4 fruit fly cellular contexts compared by ENCODE assay signal in genomic region chrX:13331814-13332701, dm6.
TF ChIP-seq lines count a peak whose summit lies in the region.

No protein-coding gene starts in this region.

TF ChIP-seq in whole organism, adult, 20 proteins besides CTCF, POLR2A, EP300 and RAD21 (continued from another document):
- TF ChIP-seq CG11617 (GFP tag; optimal IDR thresholded peaks at IDR 0.05; lab: Kevin White, UChicago) = peak; percentile 62
- TF ChIP-seq CG33017 (tag; optimal IDR thresholded peaks at IDR 0.05; lab: Kevin White, UChicago) = peak; percentile 73

TF ChIP-seq in whole organism, embryonic, 481 proteins besides CTCF, POLR2A, EP300 and RAD21 (continued from another document and continues in another):
- peak; percentile 11 for TF ChIP-seq CG12769 (tag; optimal IDR thresholded peaks at IDR 0.05; lab: Kevin White, UChicago)
- TF ChIP-seq Med (GFP tag; lab: Kevin White, UChicago) = peak; percentile 75
- no peak for TF ChIP-seq Camta (GFP tag; optimal IDR thresholded peaks at IDR 0.05; lab: Kevin White, UChicago)
- peak; percentile 50 for TF ChIP-seq exex (tag; optimal IDR thresholded peaks at IDR 0.05; lab: Kevin White, UChicago)
- TF ChIP-seq CG30403 (GFP tag; optimal IDR thresholded peaks at IDR 0.05; lab: Kevin White, UChicago) = no peak
- TF ChIP-seq CG12391 (tag; optimal IDR thresholded peaks at IDR 0.05; lab: Kevin White, UChicago) = peak; percentile 17
- no peak for TF ChIP-seq maf-S (GFP tag; optimal IDR thresholded peaks at IDR 0.05; lab: Kevin White, UChicago)
- TF ChIP-seq lilli (GFP tag; optimal IDR thresholded peaks at IDR 0.05; lab: Kevin White, UChicago) = peak; percentile 18
- no peak for TF ChIP-seq Usf (GFP tag; optimal IDR thresholded peaks at IDR 0.05; lab: Kevin White, UChicago)
- no peak for TF ChIP-seq Dfd (GFP tag; optimal IDR thresholded peaks at IDR 0.05; lab: Kevin White, UChicago)
- peak; percentile 11 to 25 for TF ChIP-seq bsh (GFP tag; optimal IDR thresholded peaks at IDR 0.05; lab: Kevin White, UChicago)
- no peak for TF ChIP-seq CG2199 (GFP tag; IDR thresholded peaks at IDR 0.05; lab: Robert Waterston, UW)
- peak; percentile 29; the same call in 1 of the 3 replicates for TF ChIP-seq B-H1 (GFP tag; IDR thresholded peaks at IDR 0.05; lab: Robert Waterston, UW)
- peak; percentile 29; the same call in 2 of the 3 replicates for TF ChIP-seq row (GFP tag; IDR thresholded peaks at IDR 0.05; lab: Robert Waterston, UW)
- TF ChIP-seq CG6683 (GFP tag; optimal IDR thresholded peaks at IDR 0.05; lab: Kevin White, UChicago) = no peak
- no peak for TF ChIP-seq Deaf1 (tag; optimal IDR thresholded peaks at IDR 0.05; lab: Kevin White, UChicago)
- no peak for TF ChIP-seq Atf-2 (GFP tag; optimal IDR thresholded peaks at IDR 0.05; lab: Kevin White, UChicago)
- no peak for TF ChIP-seq CG10654 (GFP tag; optimal IDR thresholded peaks at IDR 0.05; lab: Kevin White, UChicago)
- TF ChIP-seq CG8290 (GFP tag; optimal IDR thresholded peaks at IDR 0.05; lab: Kevin White, UChicago) = peak; percentile 5
- peak in 1 of 2 experiments; percentile 70 for TF ChIP-seq CG8290 (tag; optimal IDR thresholded peaks at IDR 0.05; lab: Kevin White, UChicago)
- TF ChIP-seq Hr51 (GFP tag; optimal IDR thresholded peaks at IDR 0.05; lab: Kevin White, UChicago) = peak in 1 of 2 experiments; percentile 33
- no peak for TF ChIP-seq CG13624 (GFP tag; optimal IDR thresholded peaks at IDR 0.05; lab: Kevin White, UChicago)
- TF ChIP-seq CG2678 (tag; optimal IDR thresholded peaks at IDR 0.05; lab: Kevin White, UChicago) = peak; percentile 27
- no peak for TF ChIP-seq CG17385 (GFP tag; optimal IDR thresholded peaks at IDR 0.05; lab: Kevin White, UChicago)
- TF ChIP-seq nmo (GFP tag; optimal IDR thresholded peaks at IDR 0.05; lab: Kevin White, UChicago) = no peak
- peak; percentile 35; the same call in 1 of the 2 replicates for TF ChIP-seq slbo (GFP tag; IDR thresholded peaks at IDR 0.05; lab: Robert Waterston, UW)
- TF ChIP-seq chinmo (GFP tag; IDR thresholded peaks at IDR 0.05; lab: Robert Waterston, UW; ENCODE audit: partially characterized antibody) = no peak
- peak; percentile 8 for TF ChIP-seq CG15269 (tag; optimal IDR thresholded peaks at IDR 0.05; lab: Kevin White, UChicago)
- peak; percentile 27; the same call in 1 of the 2 replicates for TF ChIP-seq Xrp1 (GFP tag; IDR thresholded peaks at IDR 0.05; lab: Robert Waterston, UW)
- TF ChIP-seq vfl (GFP tag; optimal IDR thresholded peaks at IDR 0.05; lab: Kevin White, UChicago) = no peak
- TF ChIP-seq Dad (GFP tag; optimal IDR thresholded peaks at IDR 0.05; lab: Kevin White, UChicago) = no peak
- TF ChIP-seq Sin3A (optimal IDR thresholded peaks at IDR 0.05; lab: Kevin White, UChicago) = no peak
- TF ChIP-seq unpg (GFP tag; optimal IDR thresholded peaks at IDR 0.05; lab: Kevin White, UChicago) = peak; percentile 17
- no peak for TF ChIP-seq CG8924 (tag; optimal IDR thresholded peaks at IDR 0.05; lab: Kevin White, UChicago)
- TF ChIP-seq crp (GFP tag; optimal IDR thresholded peaks at IDR 0.05; lab: Kevin White, UChicago) = peak in 1 of 2 experiments; percentile 39
- TF ChIP-seq Blimp-1 (GFP tag; optimal IDR thresholded peaks at IDR 0.05; lab: Kevin White, UChicago) = peak; percentile 28
- no peak for TF ChIP-seq Dll (GFP tag; IDR thresholded peaks at IDR 0.05; lab: Robert Waterston, UW; ENCODE audit: partially characterized antibody)
- no peak for TF ChIP-seq CG18262 (tag; optimal IDR thresholded peaks at IDR 0.05; lab: Kevin White, UChicago)
- TF ChIP-seq CG17359 (tag; optimal IDR thresholded peaks at IDR 0.05; lab: Kevin White, UChicago) = peak; percentile 60
- TF ChIP-seq Hmr (GFP tag; optimal IDR thresholded peaks at IDR 0.05; lab: Kevin White, UChicago) = no peak
- no peak for TF ChIP-seq zfh1 (GFP tag; IDR thresholded peaks at IDR 0.05; lab: Robert Waterston, UW)
- TF ChIP-seq sens (GFP tag; lab: Kevin White, UChicago) = peak; percentile 64
- TF ChIP-seq ab (GFP tag; optimal IDR thresholded peaks at IDR 0.05; lab: Kevin White, UChicago) = no peak
- peak; percentile 21 for TF ChIP-seq NfI (GFP tag; optimal IDR thresholded peaks at IDR 0.05; lab: Kevin White, UChicago)

TF ChIP-seq in whole organism, prepupa, 60 proteins besides CTCF, POLR2A, EP300 and RAD21 (continued from another document):
- TF ChIP-seq salr (GFP tag; optimal IDR thresholded peaks at IDR 0.05; lab: Kevin White, UChicago) (peak; percentile 65 to 69), dsx (GFP tag; optimal IDR thresholded peaks at IDR 0.05; lab: Kevin White, UChicago; ENCODE audit: poor library complexity, severe bottlenecking) (peak; percentile 68), CG6854 (GFP tag; optimal IDR thresholded peaks at IDR 0.05; lab: Kevin White, UChicago) (peak; percentile 12), Sox15 (GFP tag; optimal IDR thresholded peaks at IDR 0.05; lab: Kevin White, UChicago) (peak; percentile 75), achi (GFP tag; optimal IDR thresholded peaks at IDR 0.05; lab: Kevin White, UChicago) (peak; percentile 79), cyc (GFP tag; optimal IDR thresholded peaks at IDR 0.05; lab: Kevin White, UChicago) (peak; percentile 83), CG9139 (GFP tag; optimal IDR thresholded peaks at IDR 0.05; lab: Kevin White, UChicago) (peak; percentile 2), CG8632 (GFP tag; optimal IDR thresholded peaks at IDR 0.05; lab: Kevin White, UChicago) (peak; percentile 80), Hr4 (GFP tag; optimal IDR thresholded peaks at IDR 0.05; lab: Kevin White, UChicago) (peak; percentile 86), Sox14 (GFP tag; optimal IDR thresholded peaks at IDR 0.05; lab: Kevin White, UChicago) (peak; percentile 86), net (GFP tag; optimal IDR thresholded peaks at IDR 0.05; lab: Kevin White, UChicago) (peak; percentile 86), CG15336 (GFP tag; IDR thresholded peaks at IDR 0.05; lab: Robert Waterston, UW) (peak; percentile 89), Sox102F (GFP tag; optimal IDR thresholded peaks at IDR 0.05; lab: Kevin White, UChicago) (peak; percentile 86), Lpt (GFP tag; optimal IDR thresholded peaks at IDR 0.05; lab: Kevin White, UChicago) (peak; percentile 79), fkh (GFP tag; optimal IDR thresholded peaks at IDR 0.05; lab: Kevin White, UChicago) (no peak), CG1621 (tag; optimal IDR thresholded peaks at IDR 0.05; lab: Kevin White, UChicago) (peak; percentile 73), fd85E (GFP tag; optimal IDR thresholded peaks at IDR 0.05; lab: Kevin White, UChicago) (peak; percentile 28), topi (GFP tag; optimal IDR thresholded peaks at IDR 0.05; lab: Kevin White, UChicago) (peak; percentile 89), CG6808 (GFP tag; optimal IDR thresholded peaks at IDR 0.05; lab: Kevin White, UChicago) (peak; percentile 68), dac (GFP tag; optimal IDR thresholded peaks at IDR 0.05; lab: Kevin White, UChicago) (peak; percentile 85), OdsH (GFP tag; optimal IDR thresholded peaks at IDR 0.05; lab: Kevin White, UChicago) (peak; percentile 87), CG4318 (GFP tag; optimal IDR thresholded peaks at IDR 0.05; lab: Kevin White, UChicago) (peak; percentile 83), Gug (GFP tag; IDR thresholded peaks at IDR 0.05; lab: Robert Waterston, UW) (peak; percentile 84), CG11762 (GFP tag; optimal IDR thresholded peaks at IDR 0.05; lab: Kevin White, UChicago; ENCODE audit: insufficient read depth) (peak; percentile 85), lz (GFP tag; optimal IDR thresholded peaks at IDR 0.05; lab: Kevin White, UChicago) (peak; percentile 87), vri (GFP tag; optimal IDR thresholded peaks at IDR 0.05; lab: Kevin White, UChicago) (peak; percentile 90), CG11902 (GFP tag; optimal IDR thresholded peaks at IDR 0.05; lab: Kevin White, UChicago) (peak; percentile 69), CG31627 (GFP tag; optimal IDR thresholded peaks at IDR 0.05; lab: Kevin White, UChicago) (peak; percentile 80), svp (GFP tag; lab: Kevin White, UChicago) (peak; percentile 92), CG8119 (GFP tag; IDR thresholded peaks at IDR 0.05; lab: Robert Waterston, UW) (peak; percentile 83; the same call in 2 of the 3 replicates), Blimp-1 (GFP tag; optimal IDR thresholded peaks at IDR 0.05; lab: Kevin White, UChicago) (peak; percentile 16), CG8319 (GFP tag; optimal IDR thresholded peaks at IDR 0.05; lab: Kevin White, UChicago) (peak; percentile 66), eg (GFP tag; IDR thresholded peaks at IDR 0.05; lab: Robert Waterston, UW) (peak; percentile 94), Hr38 (GFP tag; optimal IDR thresholded peaks at IDR 0.05; lab: Kevin White, UChicago) (no peak), Met (GFP tag; optimal IDR thresholded peaks at IDR 0.05; lab: Kevin White, UChicago) (peak; percentile 88), Eip93F (GFP tag; optimal IDR thresholded peaks at IDR 0.05; lab: Kevin White, UChicago) (peak; percentile 32), CG10631 (GFP tag; optimal IDR thresholded peaks at IDR 0.05; lab: Kevin White, UChicago) (peak; percentile 76), CG11294 (GFP tag; IDR thresholded peaks at IDR 0.05; lab: Robert Waterston, UW) (peak; percentile 78; the same call in 1 of the 2 replicates), Ets96B (tag; optimal IDR thresholded peaks at IDR 0.05; lab: Kevin White, UChicago) (peak; percentile 72), CG32006 (GFP tag; optimal IDR thresholded peaks at IDR 0.05; lab: Kevin White, UChicago) (peak; percentile 93)

TF ChIP-seq in whole organism, wandering third instar larva, 38 proteins besides CTCF, POLR2A, EP300 and RAD21 (continued from another document):
- no peak for TF ChIP-seq pan (optimal IDR thresholded peaks at IDR 0.05; lab: Kevin White, UChicago)
- TF ChIP-seq jim (GFP tag; optimal IDR thresholded peaks at IDR 0.05; lab: Kevin White, UChicago) = no peak
- TF ChIP-seq dl (GFP tag; optimal IDR thresholded peaks at IDR 0.05; lab: Kevin White, UChicago; ENCODE audit: insufficient read depth in 1 of 2, partially characterized antibody in 2 of 2) = no peak
- peak; percentile 85 for TF ChIP-seq CrebA (GFP tag; optimal IDR thresholded peaks at IDR 0.05; lab: Kevin White, UChicago; ENCODE audit: borderline replicate concordance)
- peak; percentile 73 for TF ChIP-seq CG32264 (GFP tag; optimal IDR thresholded peaks at IDR 0.05; lab: Kevin White, UChicago)
- peak; percentile 93 for TF ChIP-seq rgr (GFP tag; optimal IDR thresholded peaks at IDR 0.05; lab: Kevin White, UChicago)
- peak; percentile 49 for TF ChIP-seq woc (GFP tag; optimal IDR thresholded peaks at IDR 0.05; lab: Kevin White, UChicago)
- no peak for TF ChIP-seq usp (GFP tag; optimal IDR thresholded peaks at IDR 0.05; lab: Kevin White, UChicago)
- no peak for TF ChIP-seq Hr78 (GFP tag; optimal IDR thresholded peaks at IDR 0.05; lab: Kevin White, UChicago)
- peak; percentile 72 for TF ChIP-seq Sp1 (GFP tag; optimal IDR thresholded peaks at IDR 0.05; lab: Kevin White, UChicago)
- TF ChIP-seq sv (GFP tag; optimal IDR thresholded peaks at IDR 0.05; lab: Kevin White, UChicago) = no peak
- peak; percentile 4 for TF ChIP-seq Dif (GFP tag; optimal IDR thresholded peaks at IDR 0.05; lab: Kevin White, UChicago; ENCODE audit: partially characterized antibody)
- TF ChIP-seq ey (GFP tag; optimal IDR thresholded peaks at IDR 0.05; lab: Kevin White, UChicago) = peak; percentile 88
